Fruit fly (Drosophila melanogaster) whole organism, embryonic: ENCODE measurements around the gene pes.

ENCODE experiments used
- BEAF-32 ChIP-seq: fragments of 200-800 bp; sonication (Bioruptor generic); optimal IDR thresholded peaks from 3 replicates; lab custom pipeline; 2017; ENCODE audit warnings: missing biosample characterization, missing genetic modification characterization, mild to moderate bottlenecking, moderate library complexity, missing genetic modification reagents
- CG10267 ChIP-seq: fragments of 200-800 bp; sonication (Bioruptor generic); optimal IDR thresholded peaks from 2 replicates; lab custom pipeline; 2018; ENCODE audit warnings: missing biosample characterization, mild to moderate bottlenecking, missing genetic modification characterization, moderate library complexity
- CG13287 ChIP-seq: fragments of 200-800 bp; sonication (Bioruptor generic); IDR thresholded peaks from 2 replicates; pipeline ENCODE4 v1.3.6; 2022; ENCODE audit warnings: missing biosample characterization, missing genetic modification characterization; ENCODE audit not compliant: partially characterized antibody
- CG13424 ChIP-seq: fragments of 200-800 bp; sonication (Bioruptor generic); optimal IDR thresholded peaks from 2 replicates; lab custom pipeline; 2019; ENCODE audit warnings: missing biosample characterization, mild to moderate bottlenecking, missing genetic modification characterization, moderate library complexity
- CG14710 ChIP-seq: fragments of 200-800 bp; sonication (Bioruptor generic); optimal IDR thresholded peaks from 3 replicates; lab custom pipeline; 2019; ENCODE audit warnings: missing biosample characterization, mild to moderate bottlenecking, missing genetic modification characterization, moderate library complexity
- CG15514 ChIP-seq: fragments of 200-800 bp; sonication (Bioruptor generic); optimal IDR thresholded peaks from 3 replicates; lab custom pipeline; 2017; ENCODE audit warnings: missing biosample characterization, missing genetic modification characterization, mild to moderate bottlenecking, moderate library complexity, missing genetic modification reagents
- CG15601 ChIP-seq: fragments of 200-800 bp; sonication (Bioruptor generic); optimal IDR thresholded peaks from 3 replicates; lab custom pipeline; 2019; ENCODE audit warnings: missing biosample characterization, mild to moderate bottlenecking, missing genetic modification characterization, moderate library complexity
- CG15696 ChIP-seq: fragments of 200-800 bp; sonication (Bioruptor generic); optimal IDR thresholded peaks from 2 replicates; lab custom pipeline; 2019; ENCODE audit warnings: missing biosample characterization, mild to moderate bottlenecking, missing genetic modification characterization, moderate library complexity
- CG1603 ChIP-seq: fragments of 200-800 bp; sonication (Bioruptor generic); optimal IDR thresholded peaks from 2 replicates; lab custom pipeline; 2019; ENCODE audit warnings: missing biosample characterization, mild to moderate bottlenecking, missing genetic modification characterization, moderate library complexity
- CG17328 ChIP-seq: fragments of 200-800 bp; sonication (Bioruptor generic); IDR thresholded peaks from 2 replicates; pipeline ENCODE4 v1.3.6; 2022; ENCODE audit warnings: missing biosample characterization, missing genetic modification characterization
- CG17359 ChIP-seq: fragments of 200-800 bp; sonication (Bioruptor generic); optimal IDR thresholded peaks from 3 replicates; lab custom pipeline; 2018; ENCODE audit warnings: missing biosample characterization, mild to moderate bottlenecking, missing genetic modification characterization, moderate library complexity
- CG34224 ChIP-seq: fragments of 200-800 bp; sonication (Bioruptor generic); IDR thresholded peaks from 3 replicates; pipeline ENCODE4 v1.3.6; 2022; ENCODE audit warnings: missing biosample characterization, missing genetic modification characterization; ENCODE audit not compliant: partially characterized antibody
- CG3847 ChIP-seq: fragments of 200-800 bp; sonication (Bioruptor generic); IDR thresholded peaks from 2 replicates; pipeline ENCODE4 v1.3.6; 2022; ENCODE audit warnings: missing biosample characterization, missing genetic modification characterization
- CG42726 ChIP-seq: fragments of 200-800 bp; sonication (Bioruptor generic); IDR thresholded peaks from 2 replicates; pipeline ENCODE4 v1.3.6; 2022; ENCODE audit warnings: missing biosample characterization, missing genetic modification characterization; ENCODE audit not compliant: partially characterized antibody
- CG4328 ChIP-seq: fragments of 200-800 bp; sonication (Bioruptor generic); optimal IDR thresholded peaks from 3 replicates; lab custom pipeline; 2017; ENCODE audit warnings: missing biosample characterization, missing genetic modification reagents, missing genetic modification characterization
- CG6654 ChIP-seq: fragments of 200-800 bp; sonication (Bioruptor generic); optimal IDR thresholded peaks from 2 replicates; lab custom pipeline; 2017; ENCODE audit warnings: missing biosample characterization, mild to moderate bottlenecking, missing genetic modification characterization
- CG6791 ChIP-seq: fragments of 200-800 bp; sonication (Bioruptor generic); IDR thresholded peaks from 3 replicates; pipeline ENCODE4 v1.3.6; 2022; ENCODE audit warnings: missing biosample characterization, missing genetic modification characterization; ENCODE audit not compliant: partially characterized antibody
- CG8089 ChIP-seq: fragments of 200-800 bp; sonication (Bioruptor generic); optimal IDR thresholded peaks from 3 replicates; lab custom pipeline; 2016; ENCODE audit warnings: missing biosample characterization, missing genetic modification characterization
- CG9727 ChIP-seq: fragments of 200-800 bp; sonication (Bioruptor generic); optimal IDR thresholded peaks from 3 replicates; lab custom pipeline; 2017; ENCODE audit warnings: missing biosample characterization, mild to moderate bottlenecking, missing genetic modification characterization
- CG9797 ChIP-seq: fragments of 200-800 bp; sonication (Bioruptor generic); optimal IDR thresholded peaks from 3 replicates; lab custom pipeline; 2018; ENCODE audit warnings: missing biosample characterization, mild to moderate bottlenecking, missing genetic modification characterization
- CG9817 ChIP-seq: fragments of 200-800 bp; sonication (Bioruptor generic); optimal IDR thresholded peaks from 2 replicates; lab custom pipeline; 2018; ENCODE audit warnings: missing biosample characterization, mild to moderate bottlenecking, missing genetic modification characterization, moderate library complexity
- Dp ChIP-seq: fragments of 200-800 bp; sonication (Bioruptor generic); optimal IDR thresholded peaks from 2 replicates; lab custom pipeline; 2018; ENCODE audit warnings: missing biosample characterization, mild to moderate bottlenecking, missing genetic modification characterization, moderate library complexity
- E2f2 ChIP-seq: fragments of 200-800 bp; sonication (Bioruptor generic); IDR thresholded peaks from 2 replicates; pipeline ENCODE4 v1.3.6; 2022; ENCODE audit warnings: missing biosample characterization, missing genetic modification characterization
- MBD-R2 ChIP-seq: fragments of 200-800 bp; sonication (Bioruptor generic); IDR thresholded peaks from 2 replicates; pipeline ENCODE4 v1.3.6; 2022; ENCODE audit warnings: missing biosample characterization, missing genetic modification characterization
- MESR4 ChIP-seq: fragments of 200-800 bp; sonication (Bioruptor generic); optimal IDR thresholded peaks from 2 replicates; lab custom pipeline; 2018; ENCODE audit warnings: missing biosample characterization, mild to moderate bottlenecking, missing genetic modification characterization, moderate library complexity
- Mad ChIP-seq: fragments of 200-800 bp; sonication (Bioruptor generic); optimal IDR thresholded peaks from 2 replicates; lab custom pipeline; 2016; ENCODE audit warnings: missing biosample characterization, missing genetic modification characterization
- Myb ChIP-seq: fragments of 200-800 bp; sonication (Bioruptor generic); optimal IDR thresholded peaks from 2 replicates; lab custom pipeline; 2016; ENCODE audit warnings: missing biosample characterization, missing genetic modification characterization
- Ravus ChIP-seq: fragments of 200-800 bp; sonication (Bioruptor generic); IDR thresholded peaks from 2 replicates; pipeline ENCODE4 v1.3.6; 2022; ENCODE audit warnings: missing biosample characterization, missing genetic modification characterization
- YL-1 ChIP-seq: fragments of 200-800 bp; sonication (Bioruptor generic); optimal IDR thresholded peaks from 3 replicates; lab custom pipeline; 2017; ENCODE audit warnings: missing biosample characterization, mild to moderate bottlenecking, missing genetic modification characterization
- bbx ChIP-seq: fragments of 200-800 bp; sonication (Bioruptor generic); IDR thresholded peaks from 2 replicates; pipeline ENCODE4 v1.3.6; 2022; ENCODE audit warnings: missing biosample characterization, missing genetic modification characterization; ENCODE audit not compliant: partially characterized antibody
- chinmo ChIP-seq: fragments of 200-800 bp; sonication (Bioruptor generic); IDR thresholded peaks from 4 replicates; pipeline ENCODE4 v1.3.6; 2022; ENCODE audit warnings: missing biosample characterization, missing genetic modification characterization; ENCODE audit not compliant: partially characterized antibody
- crol ChIP-seq: fragments of 200-800 bp; sonication (Bioruptor generic); IDR thresholded peaks from 2 replicates; pipeline ENCODE4 v1.3.6; 2022; ENCODE audit warnings: missing biosample characterization, missing genetic modification characterization
- gfzf ChIP-seq: fragments of 200-800 bp; sonication (Bioruptor generic); optimal IDR thresholded peaks from 2 replicates; lab custom pipeline; 2016; ENCODE audit warnings: missing biosample characterization, mild to moderate bottlenecking, missing genetic modification characterization, moderate library complexity
- hbn ChIP-seq: fragments of 200-800 bp; sonication (Bioruptor generic); IDR thresholded peaks from 2 replicates; pipeline ENCODE4 v1.3.6; 2022; ENCODE audit warnings: missing biosample characterization, missing genetic modification characterization; ENCODE audit not compliant: partially characterized antibody
- hkb ChIP-seq, 2 experiments: fragments of 200-800 bp in 1 of 2; fragments of >200 bp in 1 of 2; sonication (Bioruptor generic) in 1 of 2; IDR thresholded peaks in 1 of 2; optimal IDR thresholded peaks in 1 of 2; 2 replicates each; pipeline versions ENCODE4 v1.3.6 to Lab custom; 2017 to 2022; ENCODE audit warnings: missing biosample characterization in 1 of 2, missing genetic modification characterization in 1 of 2
- lbe ChIP-seq: fragments of 200-800 bp; sonication (Bioruptor generic); optimal IDR thresholded peaks from 2 replicates; lab custom pipeline; 2016; ENCODE audit warnings: missing biosample characterization, mild to moderate bottlenecking, missing genetic modification characterization
- mirr ChIP-seq: fragments of 200-800 bp; sonication (Bioruptor generic); optimal IDR thresholded peaks from 3 replicates; lab custom pipeline; 2018; ENCODE audit warnings: missing biosample characterization, mild to moderate bottlenecking, missing genetic modification characterization
- pzg ChIP-seq: fragments of 200-800 bp; sonication (Bioruptor generic); optimal IDR thresholded peaks from 3 replicates; lab custom pipeline; 2018; ENCODE audit warnings: missing biosample characterization, mild to moderate bottlenecking, missing genetic modification characterization, moderate library complexity
- row ChIP-seq: fragments of 200-800 bp; sonication (Bioruptor generic); IDR thresholded peaks from 3 replicates; pipeline ENCODE4 v1.3.6; 2022; ENCODE audit warnings: missing biosample characterization, missing genetic modification characterization
- stwl ChIP-seq: fragments of 200-800 bp; sonication (Bioruptor generic); optimal IDR thresholded peaks from 3 replicates; lab custom pipeline; 2018; ENCODE audit warnings: missing biosample characterization, mild to moderate bottlenecking, missing genetic modification characterization, moderate library complexity
- trem ChIP-seq: fragments of 200-800 bp; optimal IDR thresholded peaks from 3 replicates; lab custom pipeline; 2019; ENCODE audit warnings: missing biosample characterization, mild to moderate bottlenecking, missing genetic modification characterization, moderate library complexity
- trh ChIP-seq: fragments of 200-800 bp; sonication (Bioruptor generic); optimal IDR thresholded peaks from 2 replicates; lab custom pipeline; 2016; ENCODE audit warnings: missing biosample characterization, missing genetic modification characterization

The pes gene

dm6 chr2L:8040872-8041271, 46.9 kb upstream of the pes start, which contains the start of gene CCDC53:
TSS of gene CCDC53 (plus strand) at chr2L:8041106.
- TF ChIP-seq CG34224 (GFP tag; lab: Robert Waterston, UW) (peak; percentile 21; the same call in 1 of the 3 replicates), mirr (no peak), CG10267 (peak; percentile 19), crol (no peak), CG15696 (tag; lab: Kevin White, UChicago) (no peak), CG13287 (GFP tag; lab: Robert Waterston, UW) (peak; percentile 33; the same call in 1 of the 2 replicates), hbn (GFP tag; lab: Robert Waterston, UW) (peak; percentile 33; the same call in 1 of the 2 replicates), E2f2 (GFP tag; lab: Robert Waterston, UW) (peak; percentile 93), chinmo (peak; percentile 70; the same call in 2 of the 4 replicates), CG14710 (peak; percentile 12), trh (GFP tag; lab: Kevin White, UChicago) (no peak), Myb (no peak), CG17328 (no peak), CG6791 (GFP tag; lab: Robert Waterston, UW) (0 out of 3 replicates have a peak, but pooled peaks have one; percentile 19), gfzf (GFP tag; lab: Kevin White, UChicago) (peak; percentile 82), Mad (GFP tag; lab: Kevin White, UChicago) (no peak), BEAF-32 (peak; percentile 34), bbx (GFP tag; lab: Robert Waterston, UW) (peak; percentile 11; the same call in 1 of the 2 replicates), CG1603 (tag; lab: Kevin White, UChicago) (peak; percentile 14), MBD-R2 (GFP tag; lab: Robert Waterston, UW) (peak; percentile 49; the same call in 1 of the 2 replicates), YL-1 (GFP tag; lab: Kevin White, UChicago) (peak; percentile 16), stwl (tag; lab: Kevin White, UChicago) (peak; percentile 29), CG9797 (GFP tag; lab: Kevin White, UChicago) (peak; percentile 61), row (GFP tag; lab: Robert Waterston, UW) (no peak), pzg (GFP tag; lab: Kevin White, UChicago) (peak; percentile 71), lbe (GFP tag; lab: Kevin White, UChicago) (peak; percentile 19), trem (peak; percentile 10), Dp (GFP tag; lab: Kevin White, UChicago) (peak; percentile 92), CG4328 (no peak), CG15514 (GFP tag; lab: Kevin White, UChicago) (peak; percentile 17), CG3847 (0 out of 2 replicates have a peak, but pooled peaks have one; percentile 33), MESR4 (peak; percentile 31), hkb (optimal IDR thresholded peaks at IDR 0.05; lab: Kevin White, UChicago) (no peak), hkb (GFP tag; IDR thresholded peaks at IDR 0.05; lab: Robert Waterston, UW) (peak; percentile 32; the same call in 1 of the 2 replicates)

dm6 chr2L:8039688-8040087, 45.7 kb upstream of the pes start, which contains the start of gene CG7367:
TSS of gene CG7367 (minus strand) at chr2L:8039788.
- TF ChIP-seq CG42726 (GFP tag; lab: Robert Waterston, UW): no peak
- no peak for TF ChIP-seq CG17359
- no peak for TF ChIP-seq CG13424 (tag; lab: Kevin White, UChicago)
- no peak for TF ChIP-seq CG9727
- TF ChIP-seq CG6654: no peak
- no peak for TF ChIP-seq CG8089 (GFP tag; lab: Kevin White, UChicago)
- no peak for TF ChIP-seq gfzf (GFP tag; lab: Kevin White, UChicago)
- no peak for TF ChIP-seq CG15601
- TF ChIP-seq CG9817: no peak
- no peak for TF ChIP-seq Ravus (GFP tag; lab: Robert Waterston, UW)
- TF ChIP-seq, all 482 proteins: peak for 0
